Worm (Caenorhabditis elegans) whole organism, L2 larva: ENCODE measurements around the gene F17E9.15.

Source experiments
- R02D3.7 ChIP-seq: fragments of 150-350 bp; optimal IDR thresholded peaks from 2 replicates; lab custom pipeline; 2014; ENCODE audit warnings: missing biosample characterization, missing genetic modification characterization
- aly-2 ChIP-seq: fragments of 150-350 bp; optimal IDR thresholded peaks from 2 replicates; lab custom pipeline; 2014; ENCODE audit warnings: missing biosample characterization, missing genetic modification characterization
- ama-1 ChIP-seq: fragments of 150-350 bp; optimal IDR thresholded peaks from 2 replicates; lab custom pipeline; 2018; ENCODE audit warnings: inconsistent platforms
- ceh-82 ChIP-seq: fragments of 150-350 bp; optimal IDR thresholded peaks from 2 replicates; lab custom pipeline; 2014; ENCODE audit warnings: missing biosample characterization, missing genetic modification characterization
- dmd-4 ChIP-seq: sonication (generic microtip); optimal IDR thresholded peaks from 2 replicates; lab custom pipeline; 2017; ENCODE audit warnings: missing biosample characterization, missing genetic modification characterization
- gmeb-1 ChIP-seq: fragments of 150-350 bp; optimal IDR thresholded peaks from 2 replicates; lab custom pipeline; 2014; ENCODE audit warnings: missing biosample characterization, missing genetic modification characterization
- lin-39 ChIP-seq: fragments of 150-350 bp; optimal IDR thresholded peaks from 2 replicates; lab custom pipeline; 2014; ENCODE audit warnings: missing biosample characterization, missing genetic modification reagents, missing genetic modification characterization
- mab-5 ChIP-seq: fragments of 150-350 bp; optimal IDR thresholded peaks from 2 replicates; lab custom pipeline; 2014; ENCODE audit warnings: missing biosample characterization, missing genetic modification characterization
- mbf-1 ChIP-seq: sonication (generic microtip); optimal IDR thresholded peaks from 2 replicates; lab custom pipeline; 2017; ENCODE audit warnings: missing biosample characterization, missing genetic modification characterization
- nhr-12 ChIP-seq: fragments of 150-350 bp; optimal IDR thresholded peaks from 2 replicates; lab custom pipeline; 2014; ENCODE audit warnings: missing biosample characterization, missing genetic modification characterization
- skn-1 ChIP-seq: sonication (generic microtip); optimal IDR thresholded peaks from 2 replicates; lab custom pipeline; 2017; ENCODE audit warnings: missing biosample characterization, missing genetic modification characterization
- snpc-4 ChIP-seq: fragments of 150-350 bp; optimal IDR thresholded peaks from 2 replicates; lab custom pipeline; 2014; ENCODE audit warnings: missing biosample characterization, missing genetic modification characterization

- TF ChIP-seq R02D3.7 (tag; lab: Kevin White, UChicago) (no peak), snpc-4 (no peak), nhr-12 (tag; lab: Kevin White, UChicago) (no peak), lin-39 (tag; lab: Kevin White, UChicago) (no peak), gmeb-1 (tag; lab: Kevin White, UChicago) (no peak), mbf-1 (tag; lab: Kevin White, UChicago) (no peak), skn-1 (tag; lab: Kevin White, UChicago) (no peak), ama-1 (lab: Kevin White, UChicago) (no peak), aly-2 (tag; lab: Kevin White, UChicago) (no peak), mab-5 (tag; lab: Kevin White, UChicago) (no peak), ceh-82 (tag; lab: Kevin White, UChicago) (no peak), dmd-4 (tag; lab: Kevin White, UChicago) (no peak)
Measured at ce11 chrIV:8332526-8332925, 14.7 kb upstream of the F17E9.15 start, which contains the start of gene lys-10.
